Fruit fly (Drosophila melanogaster) whole organism, wandering third instar larva: ENCODE measurements around the gene Pdhb.
A peak's percentile ranks its signal among the peaks of the same experiment; 100 is the strongest.

Source experiments
- Abd-B ChIP-seq: fragments of >200 bp; optimal IDR thresholded peaks from 2 replicates; lab custom pipeline; 2017; ENCODE audit warnings: missing biosample characterization, missing genetic modification characterization
- GATAd ChIP-seq: sonication (Bioruptor generic); optimal IDR thresholded peaks from 2 replicates; lab custom pipeline; 2016; ENCODE audit warnings: missing biosample characterization, missing genetic modification characterization
- Hnf4 ChIP-seq: fragments of 200-800 bp; sonication (Bioruptor generic); optimal IDR thresholded peaks from 2 replicates; lab custom pipeline; 2016; ENCODE audit warnings: missing biosample characterization, mild to moderate bottlenecking, missing genetic modification characterization
- Jra ChIP-seq: sonication (Bioruptor generic); optimal IDR thresholded peaks from 2 replicates; lab custom pipeline; 2016; ENCODE audit warnings: missing biosample characterization, missing genetic modification characterization
- Mio ChIP-seq: sonication (Bioruptor generic); optimal IDR thresholded peaks from 2 replicates; lab custom pipeline; 2016; ENCODE audit warnings: missing biosample characterization, missing genetic modification characterization
- N ChIP-seq: fragments of >200 bp; optimal IDR thresholded peaks from 2 replicates; lab custom pipeline; 2018; ENCODE audit warnings: missing biosample characterization, missing external identifiers, missing genetic modification characterization
- dl ChIP-seq, 2 experiments: fragments of 175-275, 200-275 bp in 1 of 2; fragments of 200-275 bp in 1 of 2; sonication (Bioruptor generic); optimal IDR thresholded peaks; lab custom pipeline; 2018; ENCODE audit warnings: mild to moderate bottlenecking in 2 of 2, missing biosample characterization in 2 of 2, missing genetic modification characterization in 2 of 2, moderate library complexity in 2 of 2; ENCODE audit not compliant: partially characterized antibody in 2 of 2, insufficient read depth in 1 of 2
- fru ChIP-seq: fragments of 200-800 bp; sonication (Bioruptor generic); optimal IDR thresholded peaks from 3 replicates; lab custom pipeline; 2016; ENCODE audit warnings: missing biosample characterization, mild to moderate bottlenecking, missing genetic modification characterization
- h ChIP-seq: fragments of 200-800 bp; sonication (Bioruptor generic); optimal IDR thresholded peaks from 3 replicates; lab custom pipeline; 2016; ENCODE audit warnings: missing biosample characterization, mild to moderate bottlenecking, missing genetic modification characterization
- lola ChIP-seq: fragments of >200 bp; optimal IDR thresholded peaks from 2 replicates; lab custom pipeline; 2017; ENCODE audit warnings: missing biosample characterization, missing genetic modification characterization
- pan ChIP-seq: fragments of >200 bp; optimal IDR thresholded peaks from 2 replicates; lab custom pipeline; 2017
- woc ChIP-seq: sonication (Bioruptor generic); optimal IDR thresholded peaks from 2 replicates; lab custom pipeline; 2016; ENCODE audit warnings: missing biosample characterization, mild to moderate bottlenecking, missing genetic modification characterization

dm6 chr3R:29075631-29076398 lies 37.1 kb upstream of the Pdhb start:
- peak; percentile 59 for TF ChIP-seq fru (GFP tag; lab: Kevin White, UChicago)
- no peak for TF ChIP-seq dl (GFP tag; optimal IDR thresholded peaks at IDR 0.05; lab: Kevin White, UChicago; ENCODE audit: insufficient read depth in 1 of 2, partially characterized antibody in 2 of 2)
- TF ChIP-seq Hnf4 (GFP tag; lab: Kevin White, UChicago) = peak; percentile 74
- peak; percentile 59 for TF ChIP-seq Jra
- TF ChIP-seq N (GFP tag; lab: Kevin White, UChicago) = no peak
- TF ChIP-seq h (GFP tag; lab: Kevin White, UChicago) = peak; percentile 79
- TF ChIP-seq Abd-B = no peak
- no peak for TF ChIP-seq pan (lab: Kevin White, UChicago)
- no peak for TF ChIP-seq lola (GFP tag; lab: Kevin White, UChicago)
- peak; percentile 75 for TF ChIP-seq woc (GFP tag; lab: Kevin White, UChicago)
- TF ChIP-seq GATAd (GFP tag; lab: Kevin White, UChicago) = peak; percentile 48
- TF ChIP-seq Mio (GFP tag; lab: Kevin White, UChicago) = peak; percentile 42
